Worm (Caenorhabditis elegans): ENCODE measurements around the gene mltn-5.

The mltn-5 gene

ce11 chrII:13931944-13932343 lies 6.9 kb downstream of the mltn-5 start, which contains the start of gene hot-3:
Gene hot-3 (minus strand): TSS chrII:13932044.
- no peak for TF ChIP-seq tbx-11 (GFP tag; IDR thresholded peaks at IDR 0.05)
- no peak for TF ChIP-seq scrt-1 (GFP tag; IDR thresholded peaks at IDR 0.05)
- TF ChIP-seq sea-1 (GFP tag; conservative IDR thresholded peaks at IDR 0.05): no peak
- TF ChIP-seq F13C5.2 (tag; optimal IDR thresholded peaks at IDR 0.05): no peak
- TF ChIP-seq aly-1 (tag; optimal IDR thresholded peaks at IDR 0.05): no peak
- no peak for TF ChIP-seq ceh-36 (tag; optimal IDR thresholded peaks at IDR 0.05)
- TF ChIP-seq flt-1 (GFP tag; IDR thresholded peaks at IDR 0.05): no peak
- no peak for TF ChIP-seq B0310.2 (tag; optimal IDR thresholded peaks at IDR 0.05)
- no peak for TF ChIP-seq tra-4 (tag; optimal IDR thresholded peaks at IDR 0.05)
- no peak for TF ChIP-seq ets-7 (tag; optimal IDR thresholded peaks at IDR 0.05)
- no peak for TF ChIP-seq ama-1 (optimal IDR thresholded peaks at IDR 0.05)
- no peak for TF ChIP-seq hmg-4 (GFP tag; optimal IDR thresholded peaks at IDR 0.05)
- TF ChIP-seq pes-1 (GFP tag; IDR thresholded peaks at IDR 0.05): no peak
- TF ChIP-seq hnd-1 (tag; optimal IDR thresholded peaks at IDR 0.05): no peak
- TF ChIP-seq hmbx-1 (tag; optimal IDR thresholded peaks at IDR 0.05): no peak

- TF ChIP-seq ceh-13 (GFP tag; optimal IDR thresholded peaks at IDR 0.05): no peak
- no peak for TF ChIP-seq hmg-4 (GFP tag; optimal IDR thresholded peaks at IDR 0.05)
Measured at ce11 chrII:13933534-13933933, 8.5 kb downstream of the mltn-5 start.

- TF ChIP-seq tra-4 (tag; optimal IDR thresholded peaks at IDR 0.05) (no peak), aly-1 (tag; optimal IDR thresholded peaks at IDR 0.05) (no peak), hmbx-1 (tag; optimal IDR thresholded peaks at IDR 0.05) (no peak), ama-1 (optimal IDR thresholded peaks at IDR 0.05) (no peak)
Measured at ce11 chrII:13935907-13936306, 10.9 kb downstream of the mltn-5 start.

ce11 chrII:13938290-13938689 lies 13.3 kb downstream of the mltn-5 start:
- TF ChIP-seq hmg-4 (GFP tag; optimal IDR thresholded peaks at IDR 0.05) (no peak), flt-1 (GFP tag; IDR thresholded peaks at IDR 0.05) (no peak), tbx-11 (GFP tag; IDR thresholded peaks at IDR 0.05) (no peak), F13C5.2 (tag; optimal IDR thresholded peaks at IDR 0.05) (no peak), ceh-13 (GFP tag; optimal IDR thresholded peaks at IDR 0.05) (no peak), tra-4 (tag; optimal IDR thresholded peaks at IDR 0.05) (no peak), ets-7 (tag; optimal IDR thresholded peaks at IDR 0.05) (no peak), hnd-1 (tag; optimal IDR thresholded peaks at IDR 0.05) (no peak), scrt-1 (GFP tag; IDR thresholded peaks at IDR 0.05) (no peak), pes-1 (GFP tag; IDR thresholded peaks at IDR 0.05) (no peak), aly-1 (tag; optimal IDR thresholded peaks at IDR 0.05) (no peak), ama-1 (optimal IDR thresholded peaks at IDR 0.05) (no peak), sea-1 (GFP tag; conservative IDR thresholded peaks at IDR 0.05) (no peak)

ce11 chrII:13939531-13939930 lies 14.5 kb downstream of the mltn-5 start, which contains the start of gene W07G1.1:
Gene W07G1.1 (minus strand): TSS chrII:13939631.
- TF ChIP-seq hmg-4 (GFP tag; optimal IDR thresholded peaks at IDR 0.05): no peak
- TF ChIP-seq ama-1 (optimal IDR thresholded peaks at IDR 0.05): no peak
- no peak for TF ChIP-seq hmbx-1 (tag; optimal IDR thresholded peaks at IDR 0.05)
- no peak for TF ChIP-seq tbx-11 (GFP tag; IDR thresholded peaks at IDR 0.05)
- no peak for TF ChIP-seq pes-1 (GFP tag; IDR thresholded peaks at IDR 0.05)
- no peak for TF ChIP-seq F13C5.2 (tag; optimal IDR thresholded peaks at IDR 0.05)
- TF ChIP-seq ceh-13 (GFP tag; optimal IDR thresholded peaks at IDR 0.05): no peak
- TF ChIP-seq scrt-1 (GFP tag; IDR thresholded peaks at IDR 0.05): no peak

- TF ChIP-seq ceh-36 (tag; optimal IDR thresholded peaks at IDR 0.05) (no peak), tra-4 (tag; optimal IDR thresholded peaks at IDR 0.05) (no peak), hmbx-1 (tag; optimal IDR thresholded peaks at IDR 0.05) (no peak), ets-7 (tag; optimal IDR thresholded peaks at IDR 0.05) (no peak), ama-1 (optimal IDR thresholded peaks at IDR 0.05) (no peak), hnd-1 (tag; optimal IDR thresholded peaks at IDR 0.05) (no peak), tbx-11 (GFP tag; IDR thresholded peaks at IDR 0.05) (no peak), aly-1 (tag; optimal IDR thresholded peaks at IDR 0.05) (no peak)
Measured at ce11 chrII:13945527-13945926, 20.5 kb downstream of the mltn-5 start.

ce11 chrII:13949290-13949689 lies 24.3 kb downstream of the mltn-5 start, which contains the start of gene sre-44:
Gene sre-44 (plus strand): TSS chrII:13949590.
- TF ChIP-seq aly-1 (tag; optimal IDR thresholded peaks at IDR 0.05) (no peak), tra-4 (tag; optimal IDR thresholded peaks at IDR 0.05) (no peak), B0310.2 (tag; optimal IDR thresholded peaks at IDR 0.05) (no peak)

- TF ChIP-seq B0310.2 (tag; optimal IDR thresholded peaks at IDR 0.05): no peak
Measured at ce11 chrII:13951986-13952385, 27.0 kb downstream of the mltn-5 start.

ce11 chrII:13954077-13954476 lies 29.1 kb downstream of the mltn-5 start:
- TF ChIP-seq scrt-1 (GFP tag; IDR thresholded peaks at IDR 0.05): no peak
- no peak for TF ChIP-seq hnd-1 (tag; optimal IDR thresholded peaks at IDR 0.05)
- no peak for TF ChIP-seq hmg-4 (GFP tag; optimal IDR thresholded peaks at IDR 0.05)
- no peak for TF ChIP-seq ama-1 (optimal IDR thresholded peaks at IDR 0.05)
- no peak for TF ChIP-seq tbx-37 (GFP tag; conservative IDR thresholded peaks at IDR 0.05)
- no peak for TF ChIP-seq ceh-13 (GFP tag; optimal IDR thresholded peaks at IDR 0.05)
- no peak for TF ChIP-seq pes-1 (GFP tag; IDR thresholded peaks at IDR 0.05)
- no peak for TF ChIP-seq hmbx-1 (tag; optimal IDR thresholded peaks at IDR 0.05)
- TF ChIP-seq F13C5.2 (tag; optimal IDR thresholded peaks at IDR 0.05): no peak
- TF ChIP-seq ets-7 (tag; optimal IDR thresholded peaks at IDR 0.05): no peak
- no peak for TF ChIP-seq ceh-36 (tag; optimal IDR thresholded peaks at IDR 0.05)
